Worm (Caenorhabditis elegans): ENCODE results near the gene sng-1.

DNA sequence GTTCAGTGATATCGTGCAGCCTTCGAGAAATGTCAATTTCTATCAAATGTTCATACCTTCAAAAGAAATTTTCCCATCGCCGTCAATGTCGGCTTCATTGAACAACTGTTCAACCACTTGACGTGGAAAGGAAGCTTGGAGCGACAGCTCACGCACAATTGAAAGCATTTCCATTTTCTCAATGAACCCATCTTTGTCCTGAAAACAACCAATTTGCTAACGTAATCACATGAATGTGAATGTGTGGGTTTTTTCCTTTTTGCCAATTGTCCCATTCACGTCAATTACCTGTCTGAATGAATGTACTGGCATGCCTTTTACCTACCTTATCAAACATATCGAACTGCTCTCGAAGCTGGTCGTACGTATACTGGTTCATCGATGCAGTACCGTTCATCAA lies 31.1 kb upstream of the sng-1 start:
- no peak for TF ChIP-seq dao-5 (tag; optimal IDR thresholded peaks at IDR 0.05)
- TF ChIP-seq W03F9.2 (tag; optimal IDR thresholded peaks at IDR 0.05), result no peak
